Worm (Caenorhabditis elegans) whole organism, L4 larva: Measurements from ENCODE around the gene R53.5.
A peak's percentile ranks its signal among the peaks of the same experiment; 100 is the strongest.

Source experiments
- F10B5.3 ChIP-seq: sonication (generic microtip); optimal IDR thresholded peaks from 2 replicates; lab custom pipeline; 2016; ENCODE audit warnings: mild to moderate bottlenecking, missing genetic modification characterization, missing compliant biosample characterization
- F26F4.8 ChIP-seq: fragments of 200-800 bp; sonication (Bioruptor generic); conservative IDR thresholded peaks from 2 replicates; pipeline ENCODE4 v1.3.6; 2022; ENCODE audit warnings: missing genetic modification characterization, missing compliant biosample characterization
- F44E2.7 ChIP-seq: fragments of 200-800 bp; sonication (Bioruptor generic); IDR thresholded peaks from 2 replicates; pipeline ENCODE4 v2.1.2; 2022; ENCODE audit warnings: missing genetic modification characterization, missing compliant biosample characterization
- F49E8.2 ChIP-seq: sonication (generic microtip); optimal IDR thresholded peaks from 2 replicates; lab custom pipeline; 2016; ENCODE audit warnings: missing compliant biosample characterization, mild to moderate bottlenecking, missing genetic modification characterization, borderline replicate concordance
- T26A8.4 ChIP-seq: fragments of 200-800 bp; sonication (Bioruptor generic); IDR thresholded peaks from 2 replicates; pipeline ENCODE4 v1.3.6; 2022; ENCODE audit warnings: missing genetic modification characterization, missing compliant biosample characterization
- Y105C5A.15 ChIP-seq: fragments of 200-800 bp; sonication (Bioruptor generic); IDR thresholded peaks from 2 replicates; pipeline ENCODE4 v1.3.6; 2022; ENCODE audit warnings: missing genetic modification characterization, missing compliant biosample characterization
- Y48G9A.11 ChIP-seq: fragments of 200-800 bp; sonication (Bioruptor generic); IDR thresholded peaks from 2 replicates; pipeline ENCODE4 v1.3.6; 2022; ENCODE audit warnings: missing genetic modification reagents, missing genetic modification characterization, missing compliant biosample characterization
- Y5F2A.4 ChIP-seq: fragments of 200-800 bp; sonication (Bioruptor generic); optimal IDR thresholded peaks from 2 replicates; lab custom pipeline; 2018; ENCODE audit warnings: mild to moderate bottlenecking, missing genetic modification characterization, missing compliant biosample characterization
- ZK337.2 ChIP-seq: fragments of 200-800 bp; sonication (Bioruptor generic); IDR thresholded peaks from 2 replicates; pipeline ENCODE4 v1.3.6; 2022; ENCODE audit warnings: missing genetic modification reagents, missing genetic modification characterization, missing compliant biosample characterization
- ama-1 ChIP-seq: fragments of 150-350 bp; optimal IDR thresholded peaks from 2 replicates; lab custom pipeline; 2014; ENCODE audit warnings: inconsistent platforms, mixed read lengths
- attf-4 ChIP-seq: sonication (generic microtip); optimal IDR thresholded peaks from 3 replicates; lab custom pipeline; 2017; ENCODE audit warnings: missing biosample characterization, missing genetic modification characterization
- ceh-20 ChIP-seq: fragments of 200-800 bp; sonication (Bioruptor generic); IDR thresholded peaks from 2 replicates; pipeline ENCODE4 v1.3.6; 2022; ENCODE audit warnings: missing genetic modification reagents, missing genetic modification characterization, missing compliant biosample characterization
- ceh-32 ChIP-seq: sonication (generic microtip); optimal IDR thresholded peaks from 2 replicates; lab custom pipeline; 2016; ENCODE audit warnings: mild to moderate bottlenecking, missing genetic modification characterization, missing compliant biosample characterization; ENCODE audit not compliant: poor library complexity
- ceh-44 ChIP-seq: fragments of 200-800 bp; sonication (Bioruptor generic); IDR thresholded peaks from 2 replicates; pipeline ENCODE4 v1.3.6; 2022; ENCODE audit warnings: missing genetic modification reagents, missing genetic modification characterization, missing compliant biosample characterization
- ceh-62 ChIP-seq: sonication (generic microtip); optimal IDR thresholded peaks from 2 replicates; lab custom pipeline; 2017; ENCODE audit warnings: missing biosample characterization, missing genetic modification characterization
- ceh-82 ChIP-seq: sonication (generic microtip); optimal IDR thresholded peaks from 2 replicates; lab custom pipeline; 2017; ENCODE audit warnings: missing biosample characterization, missing genetic modification characterization
- cey-2 ChIP-seq: sonication (generic microtip); optimal IDR thresholded peaks from 3 replicates; lab custom pipeline; 2017; ENCODE audit warnings: missing genetic modification characterization, mild to moderate bottlenecking, missing compliant biosample characterization, antibody characterized with exemption, borderline replicate concordance; ENCODE audit not compliant: insufficient read depth
- ctbp-1 ChIP-seq: fragments of 200-800 bp; sonication (Bioruptor generic); IDR thresholded peaks from 2 replicates; pipeline ENCODE4 v1.3.6; 2022; ENCODE audit warnings: missing genetic modification reagents, missing genetic modification characterization, missing compliant biosample characterization
- dmd-6 ChIP-seq: fragments of 200-800 bp; sonication (Bioruptor generic); IDR thresholded peaks from 2 replicates; pipeline ENCODE4 v1.3.6; 2022; ENCODE audit warnings: missing genetic modification reagents, missing genetic modification characterization, missing compliant biosample characterization
- dmd-8 ChIP-seq: fragments of 200-800 bp; sonication (Bioruptor generic); IDR thresholded peaks from 2 replicates; pipeline ENCODE4 v1.3.6; 2022; ENCODE audit warnings: missing genetic modification characterization, missing compliant biosample characterization
- duxl-1 ChIP-seq: sonication (generic microtip); optimal IDR thresholded peaks from 2 replicates; lab custom pipeline; 2016; ENCODE audit warnings: mild to moderate bottlenecking, missing genetic modification characterization, moderate library complexity, missing compliant biosample characterization; ENCODE audit not compliant: poor library complexity
- gei-8 ChIP-seq: fragments of 200-800 bp; sonication (Bioruptor generic); optimal IDR thresholded peaks from 2 replicates; lab custom pipeline; 2018; ENCODE audit warnings: mild to moderate bottlenecking, missing genetic modification characterization, missing compliant biosample characterization
- hif-1 ChIP-seq, 2 experiments: sonication (generic microtip); optimal IDR thresholded peaks; 2 replicates each; lab custom pipeline; 2016 to 2017; ENCODE audit warnings: missing compliant biosample characterization in 2 of 2, missing genetic modification characterization in 2 of 2, missing genetic modification reagents in 2 of 2, missing genotype in 2 of 2, mild to moderate bottlenecking in 1 of 2
- jun-1 ChIP-seq: fragments of 150-350 bp; optimal IDR thresholded peaks from 2 replicates; lab custom pipeline; 2014; ENCODE audit warnings: missing biosample characterization, missing genetic modification reagents, missing genetic modification characterization
- lin-13 ChIP-seq: fragments of 150-350 bp; optimal IDR thresholded peaks from 2 replicates; lab custom pipeline; 2014; ENCODE audit warnings: missing biosample characterization, missing genetic modification reagents, missing genetic modification characterization
- lin-15B ChIP-seq: fragments of 150-350 bp; sonication (generic microtip); optimal IDR thresholded peaks from 3 replicates; lab custom pipeline; 2014; ENCODE audit warnings: missing biosample characterization, missing genetic modification characterization
- lir-3 ChIP-seq: sonication (generic microtip); optimal IDR thresholded peaks from 2 replicates; lab custom pipeline; 2016; ENCODE audit warnings: mild to moderate bottlenecking, missing genetic modification characterization, missing compliant biosample characterization
- madf-5 ChIP-seq, 2 experiments: fragments of 200-800 bp; sonication (Bioruptor generic); IDR thresholded peaks; 2 replicates each; pipeline ENCODE4 v1.3.6; 2022; ENCODE audit warnings: missing compliant biosample characterization in 2 of 2, missing genetic modification characterization in 2 of 2
- mdt-29 ChIP-seq: fragments of 200-800 bp; sonication (Bioruptor generic); IDR thresholded peaks from 2 replicates; pipeline ENCODE4 v1.3.6; 2022; ENCODE audit warnings: missing genetic modification reagents, missing genetic modification characterization, missing compliant biosample characterization
- mes-2 ChIP-seq: sonication (generic microtip); optimal IDR thresholded peaks from 2 replicates; lab custom pipeline; 2016; ENCODE audit warnings: missing genotype, mild to moderate bottlenecking, missing genetic modification characterization, missing compliant biosample characterization; ENCODE audit not compliant: poor library complexity, severe bottlenecking
- mxl-2 ChIP-seq: fragments of 200-800 bp; sonication (Bioruptor generic); conservative IDR thresholded peaks from 2 replicates; pipeline ENCODE4 v1.3.6; 2022; ENCODE audit warnings: missing genetic modification reagents, missing genetic modification characterization, missing compliant biosample characterization
- mxl-3 ChIP-seq: fragments of 200-800 bp; sonication (Bioruptor generic); optimal IDR thresholded peaks from 2 replicates; lab custom pipeline; 2018; ENCODE audit warnings: mild to moderate bottlenecking, missing genetic modification characterization, missing compliant biosample characterization
- nhr-10 ChIP-seq: fragments of 150-350 bp; optimal IDR thresholded peaks from 2 replicates; lab custom pipeline; 2014; ENCODE audit warnings: missing biosample characterization, missing genetic modification characterization
- nhr-102 ChIP-seq: sonication (generic microtip); optimal IDR thresholded peaks from 2 replicates; lab custom pipeline; 2016; ENCODE audit warnings: mild to moderate bottlenecking, missing genetic modification characterization, moderate library complexity, missing compliant biosample characterization
- nhr-11 ChIP-seq: fragments of 150-350 bp; optimal IDR thresholded peaks from 2 replicates; lab custom pipeline; 2014; ENCODE audit warnings: missing biosample characterization, missing genetic modification characterization
- nhr-42 ChIP-seq: fragments of 200-800 bp; sonication (Bioruptor generic); IDR thresholded peaks from 2 replicates; pipeline ENCODE4 v1.3.6; 2022; ENCODE audit warnings: missing genetic modification characterization, missing compliant biosample characterization
- nhr-48 ChIP-seq: sonication (generic microtip); optimal IDR thresholded peaks from 2 replicates; lab custom pipeline; 2016; ENCODE audit warnings: mild to moderate bottlenecking, missing genetic modification characterization, missing compliant biosample characterization
- pha-4 ChIP-seq, 2 experiments: fragments of 150-350 bp in 1 of 2; fragments of 200-800 bp in 1 of 2; sonication (Bioruptor generic) in 1 of 2; IDR thresholded peaks in 1 of 2; optimal IDR thresholded peaks in 1 of 2; 2 replicates each; pipeline versions ENCODE4 v1.3.6 to Lab custom; 2014 to 2022; ENCODE audit warnings: missing genetic modification characterization in 2 of 2, missing genetic modification reagents in 2 of 2, missing biosample characterization in 1 of 2, missing compliant biosample characterization in 1 of 2
- php-3 ChIP-seq: fragments of 200-800 bp; sonication (Bioruptor generic); IDR thresholded peaks from 2 replicates; pipeline ENCODE4 v1.3.6; 2022; ENCODE audit warnings: missing genetic modification reagents, missing genetic modification characterization, missing compliant biosample characterization
- pqm-1 ChIP-seq: sonication (generic microtip); optimal IDR thresholded peaks from 2 replicates; lab custom pipeline; 2017; ENCODE audit warnings: missing biosample characterization, missing genetic modification characterization
- saeg-2 ChIP-seq: fragments of 200-800 bp; sonication (Bioruptor generic); IDR thresholded peaks from 2 replicates; pipeline ENCODE4 v1.3.6; 2022; ENCODE audit warnings: missing genetic modification reagents, missing genetic modification characterization, missing compliant biosample characterization
- set-16 ChIP-seq: fragments of 200-800 bp; sonication (Bioruptor generic); IDR thresholded peaks from 2 replicates; pipeline ENCODE4 v1.3.6; 2022; ENCODE audit warnings: missing genetic modification reagents, missing genetic modification characterization, missing compliant biosample characterization
- skn-1 ChIP-seq: fragments of 150-350 bp; optimal IDR thresholded peaks from 2 replicates; lab custom pipeline; 2014; ENCODE audit warnings: missing biosample characterization, missing genetic modification characterization
- snpc-1.2 ChIP-seq: fragments of 200-800 bp; sonication (Bioruptor generic); IDR thresholded peaks from 2 replicates; pipeline ENCODE4 v1.3.6; 2022; ENCODE audit warnings: missing genetic modification reagents, missing genetic modification characterization, missing compliant biosample characterization
- spr-1 ChIP-seq: sonication (generic microtip); optimal IDR thresholded peaks from 2 replicates; lab custom pipeline; 2016; ENCODE audit warnings: mild to moderate bottlenecking, missing genetic modification characterization, missing compliant biosample characterization
- tra-1 ChIP-seq: fragments of 200-800 bp; sonication (Bioruptor generic); IDR thresholded peaks from 2 replicates; pipeline ENCODE4 v1.3.6; 2022; ENCODE audit warnings: missing genetic modification reagents, missing genetic modification characterization, missing compliant biosample characterization
- unc-39 ChIP-seq: sonication (generic microtip); optimal IDR thresholded peaks from 2 replicates; lab custom pipeline; 2017; ENCODE audit warnings: missing biosample characterization, missing genetic modification characterization
- vab-7 ChIP-seq: fragments of 200-800 bp; sonication (Bioruptor generic); IDR thresholded peaks from 2 replicates; pipeline ENCODE4 v1.3.6; 2022; ENCODE audit warnings: missing genetic modification reagents, missing genetic modification characterization, missing compliant biosample characterization
- zag-1 ChIP-seq: fragments of 150-350 bp; optimal IDR thresholded peaks from 2 replicates; lab custom pipeline; 2014; ENCODE audit warnings: missing biosample characterization, missing genetic modification characterization
- zfp-2 ChIP-seq: sonication (generic microtip); optimal IDR thresholded peaks from 2 replicates; lab custom pipeline; 2016; ENCODE audit warnings: mild to moderate bottlenecking, missing genetic modification characterization, missing compliant biosample characterization
- zfp-3 ChIP-seq: fragments of 200-800 bp; sonication (Bioruptor generic); conservative IDR thresholded peaks from 2 replicates; pipeline ENCODE4 v1.3.6; 2022; ENCODE audit warnings: missing genetic modification reagents, missing genetic modification characterization, missing compliant biosample characterization
- ztf-7 ChIP-seq: fragments of 150-350 bp; optimal IDR thresholded peaks from 2 replicates; lab custom pipeline; 2014; ENCODE audit warnings: missing biosample characterization, missing genetic modification characterization

The R53.5 gene

DNA sequence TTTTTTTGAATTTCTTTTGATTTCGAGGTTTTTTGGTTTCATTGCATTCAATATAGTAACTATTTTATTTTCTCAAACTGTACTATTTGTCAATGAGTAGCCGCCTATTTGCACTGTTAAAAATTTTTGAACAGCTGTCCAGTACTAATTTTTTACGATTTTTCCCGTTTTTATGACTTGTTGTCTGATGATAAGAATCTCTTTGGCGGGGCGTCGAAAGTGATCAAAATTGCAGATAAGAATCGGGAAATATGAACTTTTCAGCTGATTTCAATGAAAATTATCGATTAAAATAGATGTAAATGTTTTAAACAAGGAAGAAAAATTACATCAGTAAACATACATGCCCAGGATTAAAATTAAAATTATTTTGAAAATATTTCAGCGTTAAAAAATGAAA is 3.9 kb upstream of the R53.5 start (continued):
- no peak for TF ChIP-seq cey-2
- no peak for TF ChIP-seq ceh-62 (tag; lab: Kevin White, UChicago)
- no peak for TF ChIP-seq pha-4 (GFP tag; IDR thresholded peaks at IDR 0.05; lab: Robert Waterston, UW)
- TF ChIP-seq pha-4 (tag; optimal IDR thresholded peaks at IDR 0.05; lab: Kevin White, UChicago), result no peak
- no peak for TF ChIP-seq ztf-7 (tag; lab: Kevin White, UChicago)
- no peak for TF ChIP-seq lir-3
- no peak for TF ChIP-seq Y5F2A.4
- no peak for TF ChIP-seq madf-5 (GFP tag; IDR thresholded peaks at IDR 0.05; lab: Robert Waterston, UW)
- no peak for TF ChIP-seq lin-13 (GFP tag; lab: Kevin White, UChicago)
- TF ChIP-seq skn-1 (tag; lab: Kevin White, UChicago), result no peak
- TF ChIP-seq jun-1 (tag; lab: Kevin White, UChicago), result no peak
- TF ChIP-seq ceh-44 (GFP tag; lab: Robert Waterston, UW), result no peak
- TF ChIP-seq hif-1 (tag; optimal IDR thresholded peaks at IDR 0.05; lab: Kevin White, UChicago), result no peak
- TF ChIP-seq zfp-3 (GFP tag; lab: Robert Waterston, UW), result no peak
- no peak for TF ChIP-seq mxl-2 (GFP tag; lab: Robert Waterston, UW)
- TF ChIP-seq pqm-1, result peak; percentile 73
- no peak for TF ChIP-seq tra-1 (GFP tag; lab: Robert Waterston, UW)
- TF ChIP-seq nhr-10 (tag; lab: Kevin White, UChicago), result no peak
- TF ChIP-seq gei-8 (GFP tag; lab: Kevin White, UChicago), result no peak
- TF ChIP-seq zag-1 (tag; lab: Kevin White, UChicago), result no peak
- TF ChIP-seq ctbp-1, result no peak
- TF ChIP-seq nhr-48 (tag; lab: Kevin White, UChicago), result peak; percentile 29
- TF ChIP-seq ceh-82 (tag; lab: Kevin White, UChicago), result no peak
- no peak for TF ChIP-seq snpc-1.2
- TF ChIP-seq ZK337.2 (GFP tag; lab: Robert Waterston, UW), result no peak
- TF ChIP-seq vab-7 (GFP tag; lab: Robert Waterston, UW), result no peak
- peak; percentile 86 for TF ChIP-seq dmd-6 (GFP tag; lab: Robert Waterston, UW)
- no peak for TF ChIP-seq zfp-2 (tag; lab: Kevin White, UChicago)
- TF ChIP-seq F44E2.7 (GFP tag; lab: Robert Waterston, UW), result no peak
- TF ChIP-seq nhr-42 (GFP tag; lab: Robert Waterston, UW), result no peak
- no peak for TF ChIP-seq F49E8.2
- TF ChIP-seq F26F4.8 (GFP tag; lab: Robert Waterston, UW), result no peak
- TF ChIP-seq dmd-8 (GFP tag; lab: Robert Waterston, UW), result no peak
- no peak for TF ChIP-seq ama-1
- TF ChIP-seq duxl-1 (tag; lab: Kevin White, UChicago), result no peak
- TF ChIP-seq saeg-2 (GFP tag; lab: Robert Waterston, UW), result no peak
- TF ChIP-seq mes-2 (tag; lab: Kevin White, UChicago), result no peak
- TF ChIP-seq Y48G9A.11 (GFP tag; lab: Robert Waterston, UW), result no peak
- no peak for TF ChIP-seq attf-4 (tag; lab: Kevin White, UChicago)
- TF ChIP-seq set-16 (GFP tag; lab: Robert Waterston, UW), result no peak
- TF ChIP-seq ceh-20 (GFP tag; lab: Robert Waterston, UW), result no peak
- peak; percentile 8 for TF ChIP-seq nhr-102
- no peak for TF ChIP-seq lin-15B
- no peak for TF ChIP-seq unc-39 (tag; lab: Kevin White, UChicago)
- no peak for TF ChIP-seq Y105C5A.15 (GFP tag; lab: Robert Waterston, UW)
- TF ChIP-seq spr-1 (tag; lab: Kevin White, UChicago), result no peak
- no peak for TF ChIP-seq mdt-29
- no peak for TF ChIP-seq T26A8.4
- TF ChIP-seq ceh-32 (tag; lab: Kevin White, UChicago), result no peak
- no peak for TF ChIP-seq nhr-11 (tag; lab: Kevin White, UChicago)
- TF ChIP-seq F10B5.3 (tag; lab: Kevin White, UChicago), result no peak
- TF ChIP-seq mxl-3 (GFP tag; lab: Kevin White, UChicago), result no peak
- TF ChIP-seq php-3, result peak; percentile 95
- TF ChIP-seq, all 104 proteins: peak for 11
